Fruit fly (Drosophila melanogaster) whole organism, adult: ENCODE measurements around the gene CG4362.
A peak's percentile ranks its signal among the peaks of the same experiment; 100 is the strongest.

Experiments used
- CG12768 ChIP-seq: fragments of 200-800 bp; sonication (Bioruptor generic); optimal IDR thresholded peaks from 2 replicates; lab custom pipeline; 2017; ENCODE audit warnings: missing biosample characterization, missing genetic modification characterization, mild to moderate bottlenecking, moderate library complexity, missing genetic modification reagents
- CG14711 ChIP-seq: fragments of 200-800 bp; sonication (Bioruptor generic); optimal IDR thresholded peaks from 2 replicates; lab custom pipeline; 2018; ENCODE audit warnings: missing biosample characterization, mild to moderate bottlenecking, missing genetic modification characterization, moderate library complexity
- CG1620 ChIP-seq: fragments of 200-800 bp; sonication (Bioruptor generic); optimal IDR thresholded peaks from 2 replicates; lab custom pipeline; 2016; ENCODE audit warnings: missing biosample characterization, missing genetic modification characterization
- CG33017 ChIP-seq: fragments of 200-800 bp; sonication (Bioruptor generic); optimal IDR thresholded peaks from 2 replicates; lab custom pipeline; 2018; ENCODE audit warnings: missing biosample characterization, mild to moderate bottlenecking, missing genetic modification characterization, moderate library complexity
- CG7101 ChIP-seq: fragments of 200-800 bp; sonication (Bioruptor generic); optimal IDR thresholded peaks from 2 replicates; lab custom pipeline; 2018; ENCODE audit warnings: missing biosample characterization, mild to moderate bottlenecking, missing genetic modification characterization, moderate library complexity
- Clk ChIP-seq: fragments of 200-800 bp; sonication (Bioruptor generic); optimal IDR thresholded peaks from 2 replicates; lab custom pipeline; 2017; ENCODE audit warnings: missing biosample characterization, missing genetic modification characterization
- Crg-1 ChIP-seq: fragments of 200-800 bp; sonication (Bioruptor generic); optimal IDR thresholded peaks from 2 replicates; lab custom pipeline; 2016; ENCODE audit warnings: missing biosample characterization, missing genetic modification characterization
- Hr96 ChIP-seq: fragments of 200-800 bp; sonication (Bioruptor generic); optimal IDR thresholded peaks from 2 replicates; lab custom pipeline; 2016; ENCODE audit warnings: missing biosample characterization, missing genetic modification characterization
- Mnt ChIP-seq: fragments of 200-800 bp; sonication (Bioruptor generic); optimal IDR thresholded peaks from 2 replicates; lab custom pipeline; 2016; ENCODE audit warnings: missing biosample characterization, mild to moderate bottlenecking, missing genetic modification characterization
- cic ChIP-seq: fragments of 200-800 bp; sonication (Bioruptor generic); optimal IDR thresholded peaks from 2 replicates; lab custom pipeline; 2017; ENCODE audit warnings: missing biosample characterization, mild to moderate bottlenecking, missing genetic modification characterization, moderate library complexity
- kay ChIP-seq: fragments of 200-800 bp; sonication (Bioruptor generic); peaks from one replicate; lab custom pipeline; 2016; ENCODE audit warnings: missing biosample characterization, missing genetic modification characterization, borderline replicate concordance
- ovo ChIP-seq: fragments of 200-800 bp; sonication (Bioruptor generic); optimal IDR thresholded peaks from 2 replicates; lab custom pipeline; 2016; ENCODE audit warnings: missing biosample characterization, missing genetic modification characterization

dm6 chr3R:20312838-20313237 lies 5.5 kb upstream of the CG4362 start:
- TF ChIP-seq CG1620 (GFP tag; lab: Kevin White, UChicago): no peak
- TF ChIP-seq cic (GFP tag; lab: Kevin White, UChicago): no peak
- TF ChIP-seq kay: no peak
- TF ChIP-seq Clk (GFP tag; lab: Kevin White, UChicago): peak; percentile 60
- peak; percentile 85 for TF ChIP-seq CG14711 (tag; lab: Kevin White, UChicago)
- peak; percentile 21 for TF ChIP-seq Mnt
- TF ChIP-seq CG12768 (GFP tag; lab: Kevin White, UChicago): peak; percentile 75
- TF ChIP-seq CG33017 (tag; lab: Kevin White, UChicago): peak; percentile 88
- peak; percentile 71 for TF ChIP-seq Hr96 (GFP tag; lab: Kevin White, UChicago)
- TF ChIP-seq Crg-1 (GFP tag; lab: Kevin White, UChicago): peak; percentile 44
- peak; percentile 74 for TF ChIP-seq CG7101 (tag; lab: Kevin White, UChicago)
- TF ChIP-seq ovo (GFP tag; lab: Kevin White, UChicago): no peak
